Worm (Caenorhabditis elegans): ENCODE results near the gene pgph-3.

The pgph-3 gene

DNA sequence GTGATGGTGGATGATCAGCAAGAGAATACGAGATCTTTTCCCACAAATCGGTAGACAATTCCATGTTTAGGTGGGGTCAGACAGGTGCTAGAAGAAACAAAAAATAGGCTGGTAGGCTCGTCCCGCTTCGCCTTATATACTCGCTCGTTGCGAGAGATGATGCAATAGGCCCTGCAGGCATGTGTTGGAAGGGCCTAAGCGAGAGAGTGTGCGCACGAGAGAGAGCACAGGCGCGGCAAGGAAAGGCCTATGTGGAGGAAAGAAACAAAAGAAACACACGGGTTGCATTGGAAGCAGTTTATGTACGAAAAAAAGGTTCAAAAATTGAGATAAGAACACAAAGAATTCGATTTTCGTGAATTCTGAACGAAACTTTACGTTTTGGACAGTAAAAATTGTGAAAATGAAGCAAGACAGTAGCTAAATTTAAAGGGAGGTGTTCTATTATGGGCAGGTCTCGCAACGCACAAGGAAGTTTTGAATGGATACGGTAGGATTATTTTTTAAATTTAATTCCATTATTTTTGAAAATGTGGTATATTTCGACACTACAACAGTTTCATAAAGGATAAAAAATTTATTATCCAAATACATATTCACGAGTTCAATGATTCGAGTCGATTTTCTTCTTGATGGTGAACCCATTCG lies 17.2 kb upstream of the pgph-3 start, which contains the start of gene F44E7.5 (continued):
- peak; percentile 81 for TF ChIP-seq nhr-85 (tag)
- no peak for TF ChIP-seq nhr-76 (tag; optimal IDR thresholded peaks at IDR 0.05)
- TF ChIP-seq unc-130 (tag; optimal IDR thresholded peaks at IDR 0.05), result no peak
- TF ChIP-seq snpc-4 (tag; optimal IDR thresholded peaks at IDR 0.05), result no peak

DNA sequence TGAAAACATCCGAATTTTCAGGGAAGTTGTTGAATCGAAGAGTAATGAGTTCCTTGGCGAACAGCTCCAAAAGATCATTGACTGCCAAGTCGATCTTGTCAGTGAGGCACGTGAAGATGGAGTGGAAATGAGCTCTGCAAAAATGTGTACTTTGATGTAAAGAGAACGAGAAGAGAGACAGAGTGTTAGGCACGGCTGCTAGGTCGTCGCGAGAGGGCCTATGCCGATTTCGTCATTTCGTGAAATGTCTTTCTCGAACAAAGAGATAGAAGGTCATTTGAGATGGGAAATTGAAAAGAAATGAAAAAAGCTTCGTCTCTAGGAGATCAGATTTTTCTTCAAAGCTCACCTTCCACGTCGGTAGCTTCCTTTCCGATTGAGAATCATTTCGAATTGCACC lies 16.3 kb upstream of the pgph-3 start:
- TF ChIP-seq skn-1 (tag; optimal IDR thresholded peaks at IDR 0.05) (peak; percentile 45), rnt-1 (tag; optimal IDR thresholded peaks at IDR 0.05) (peak; percentile 68), unc-98 (GFP tag; IDR thresholded peaks at IDR 0.05) (0 out of 2 replicates have a peak, but pooled peaks have one; percentile 22), F16B12.6 (tag; optimal IDR thresholded peaks at IDR 0.05) (no peak), mdl-1 (tag; optimal IDR thresholded peaks at IDR 0.05) (peak in 1 of 2 experiments; percentile 22), efl-1 (optimal IDR thresholded peaks at IDR 0.05) (peak; percentile 8 to 36), efl-1 (GFP tag; optimal IDR thresholded peaks at IDR 0.05 in 1 of 2) (peak in 1 of 2 experiments; percentile 2), mep-1 (tag; optimal IDR thresholded peaks at IDR 0.05) (no peak), elt-3 (tag; optimal IDR thresholded peaks at IDR 0.05) (no peak), pax-3 (tag; optimal IDR thresholded peaks at IDR 0.05) (no peak), lsy-2 (tag; optimal IDR thresholded peaks at IDR 0.05) (peak in 1 of 2 experiments; percentile 39), dpl-1 (GFP tag; optimal IDR thresholded peaks at IDR 0.05) (no peak), nhr-19 (GFP tag; conservative IDR thresholded peaks at IDR 0.05) (peak; percentile 63), unc-62 (GFP tag; optimal IDR thresholded peaks at IDR 0.05) (no peak), ceh-82 (tag; optimal IDR thresholded peaks at IDR 0.05) (peak in 2 of 3 experiments; percentile 19 to 45), lin-35 (GFP tag; optimal IDR thresholded peaks at IDR 0.05) (peak in 1 of 2 experiments; percentile 13), mef-2 (tag; optimal IDR thresholded peaks at IDR 0.05) (no peak), sup-37 (GFP tag; optimal IDR thresholded peaks at IDR 0.05) (no peak), nhr-237 (tag; optimal IDR thresholded peaks at IDR 0.05) (no peak), tlp-1 (tag; optimal IDR thresholded peaks at IDR 0.05) (no peak), nhr-85 (tag) (peak; percentile 48), hpl-2 (GFP tag; optimal IDR thresholded peaks at IDR 0.05) (no peak), lin-15B (tag; optimal IDR thresholded peaks at IDR 0.05) (no peak), lin-14 (GFP tag; optimal IDR thresholded peaks at IDR 0.05) (peak; percentile 77), nhr-20 (tag; optimal IDR thresholded peaks at IDR 0.05) (peak; percentile 27), unc-130 (tag; optimal IDR thresholded peaks at IDR 0.05) (peak; percentile 48), nhr-90 (tag; optimal IDR thresholded peaks at IDR 0.05; ENCODE audit: poor library complexity) (no peak), C04F5.9 (tag; optimal IDR thresholded peaks at IDR 0.05) (no peak), ces-1 (GFP tag; optimal IDR thresholded peaks at IDR 0.05) (no peak), egl-13 (tag; optimal IDR thresholded peaks at IDR 0.05) (no peak), nhr-47 (tag; optimal IDR thresholded peaks at IDR 0.05) (no peak), zag-1 (tag; optimal IDR thresholded peaks at IDR 0.05) (no peak), snu-23 (GFP tag; optimal IDR thresholded peaks at IDR 0.05) (peak; percentile 32), swsn-7 (tag; optimal IDR thresholded peaks at IDR 0.05) (no peak), nhr-71 (tag; optimal IDR thresholded peaks at IDR 0.05) (peak; percentile 54)

- TF ChIP-seq nhr-85 (tag), result peak; percentile 25
- TF ChIP-seq nhr-19 (GFP tag; conservative IDR thresholded peaks at IDR 0.05), result peak; percentile 70
- TF ChIP-seq grh-1 (GFP tag; IDR thresholded peaks at IDR 0.05), result peak; percentile 57
- TF ChIP-seq isw-1 (GFP tag; IDR thresholded peaks at IDR 0.05), result peak; percentile 25; the same call in 1 of the 2 replicates
Observed at ce11 chrV:5778216-5778615, 14.6 kb upstream of the pgph-3 start.

Data from whole organism, L1 larva.